Fruit fly (Drosophila melanogaster): ENCODE measurements around the gene Osi10b.

- TF ChIP-seq acj6 (GFP tag; optimal IDR thresholded peaks at IDR 0.05) (no peak), dsx (GFP tag; optimal IDR thresholded peaks at IDR 0.05; ENCODE audit: poor library complexity, severe bottlenecking) (no peak), achi (GFP tag; optimal IDR thresholded peaks at IDR 0.05) (no peak), Hr39 (GFP tag; optimal IDR thresholded peaks at IDR 0.05) (no peak), CG6792 (GFP tag; optimal IDR thresholded peaks at IDR 0.05) (no peak), CG16779 (tag; optimal IDR thresholded peaks at IDR 0.05) (no peak), spab (GFP tag; optimal IDR thresholded peaks at IDR 0.05) (no peak)
These were observed 38.9 kb upstream of the Osi10b start, which contains the start of gene Osi5 for dm6 chr3R:6226997-6227562.
